Worm (Caenorhabditis elegans) whole organism, late embryonic: ENCODE measurements around the gene mrps-5.

Experiments
- F13H6.1 ChIP-seq: sonication (generic microtip); optimal IDR thresholded peaks from 2 replicates; lab custom pipeline; 2016; ENCODE audit warnings: missing genetic modification characterization, missing compliant biosample characterization
- K09A11.1 ChIP-seq: sonication (generic microtip); optimal IDR thresholded peaks from 2 replicates; lab custom pipeline; 2017; ENCODE audit warnings: antibody characterized with exemption, mild to moderate bottlenecking, missing genetic modification characterization, missing compliant biosample characterization; ENCODE audit not compliant: insufficient read depth
- ahr-1 ChIP-seq: sonication (generic microtip); optimal IDR thresholded peaks from 2 replicates; lab custom pipeline; 2016; ENCODE audit warnings: missing genetic modification characterization, missing compliant biosample characterization
- ama-1 ChIP-seq: fragments of 150-350 bp; optimal IDR thresholded peaks from 2 replicates; lab custom pipeline; 2014
- ceh-14 ChIP-seq: sonication (generic microtip); optimal IDR thresholded peaks from 2 replicates; lab custom pipeline; 2016; ENCODE audit warnings: missing genotype, missing genetic modification characterization, missing compliant biosample characterization
- ceh-18 ChIP-seq: sonication (generic microtip); optimal IDR thresholded peaks from 2 replicates; lab custom pipeline; 2016; ENCODE audit warnings: missing genetic modification characterization, missing compliant biosample characterization
- ceh-19 ChIP-seq: fragments of 200-800 bp; sonication (Bioruptor generic); optimal IDR thresholded peaks from 2 replicates; lab custom pipeline; 2018; ENCODE audit warnings: mild to moderate bottlenecking, missing genetic modification characterization, missing compliant biosample characterization
- ceh-2 ChIP-seq: sonication (generic microtip); optimal IDR thresholded peaks from 2 replicates; lab custom pipeline; 2016; ENCODE audit warnings: missing genotype, missing genetic modification characterization, missing compliant biosample characterization
- ceh-30 ChIP-seq: fragments of 150-350 bp; optimal IDR thresholded peaks from 2 replicates; lab custom pipeline; 2014; ENCODE audit warnings: missing biosample characterization, missing genetic modification characterization
- ceh-31 ChIP-seq: sonication (generic microtip); optimal IDR thresholded peaks from 2 replicates; lab custom pipeline; 2016; ENCODE audit warnings: missing genetic modification characterization, missing compliant biosample characterization
- ceh-34 ChIP-seq: sonication (generic microtip); optimal IDR thresholded peaks from 2 replicates; lab custom pipeline; 2016; ENCODE audit warnings: mild to moderate bottlenecking, missing genetic modification characterization, missing compliant biosample characterization
- ceh-48 ChIP-seq: sonication (generic microtip); optimal IDR thresholded peaks from 2 replicates; lab custom pipeline; 2016; ENCODE audit warnings: missing genetic modification characterization, inconsistent platforms, missing compliant biosample characterization
- ceh-9 ChIP-seq: sonication (generic microtip); optimal IDR thresholded peaks from 2 replicates; lab custom pipeline; 2016; ENCODE audit warnings: mild to moderate bottlenecking, missing genetic modification characterization, inconsistent platforms, missing compliant biosample characterization
- che-1 ChIP-seq: sonication (generic microtip); optimal IDR thresholded peaks from 2 replicates; lab custom pipeline; 2016; ENCODE audit warnings: mild to moderate bottlenecking, missing genetic modification characterization, missing compliant biosample characterization
- dmd-4 ChIP-seq: sonication (generic microtip); optimal IDR thresholded peaks from 2 replicates; lab custom pipeline; 2016; ENCODE audit warnings: borderline replicate concordance, missing genetic modification characterization, missing compliant biosample characterization
- elt-2 ChIP-seq: sonication (generic microtip); optimal IDR thresholded peaks from 2 replicates; lab custom pipeline; 2016; ENCODE audit warnings: missing genetic modification reagents, missing genetic modification characterization, missing compliant biosample characterization
- fkh-6 ChIP-seq: sonication (generic microtip); optimal IDR thresholded peaks from 2 replicates; lab custom pipeline; 2016; ENCODE audit warnings: missing genetic modification characterization, missing compliant biosample characterization
- hlh-13 ChIP-seq: fragments of 200-800 bp; sonication (Bioruptor generic); optimal IDR thresholded peaks from 2 replicates; lab custom pipeline; 2018; ENCODE audit warnings: mild to moderate bottlenecking, missing genetic modification characterization, missing compliant biosample characterization
- lin-11 ChIP-seq: fragments of 200-800 bp; sonication (Bioruptor generic); optimal IDR thresholded peaks from 2 replicates; lab custom pipeline; 2018; ENCODE audit warnings: mild to moderate bottlenecking, missing genetic modification characterization, missing compliant biosample characterization
- madf-2 ChIP-seq: sonication (generic microtip); optimal IDR thresholded peaks from 2 replicates; lab custom pipeline; 2017; ENCODE audit warnings: missing genetic modification characterization, missing compliant biosample characterization
- nhr-11 ChIP-seq: fragments of 150-350 bp; optimal IDR thresholded peaks from 2 replicates; lab custom pipeline; 2014; ENCODE audit warnings: missing biosample characterization, missing genetic modification characterization
- pha-2 ChIP-seq: sonication (generic microtip); optimal IDR thresholded peaks from 2 replicates; lab custom pipeline; 2017; ENCODE audit warnings: mild to moderate bottlenecking, missing genetic modification characterization, missing compliant biosample characterization
- pha-4 ChIP-seq: fragments of 150-350 bp; optimal IDR thresholded peaks from 2 replicates; lab custom pipeline; 2018; ENCODE audit warnings: missing biosample characterization, missing genetic modification reagents, missing genetic modification characterization
- pqm-1 ChIP-seq: sonication (generic microtip); optimal IDR thresholded peaks from 2 replicates; lab custom pipeline; 2016; ENCODE audit warnings: missing genetic modification characterization, missing compliant biosample characterization
- ref-2 ChIP-seq: sonication (generic microtip); optimal IDR thresholded peaks from 2 replicates; lab custom pipeline; 2016; ENCODE audit warnings: missing genetic modification characterization, missing compliant biosample characterization
- rnt-1 ChIP-seq: sonication (generic microtip); optimal IDR thresholded peaks from 2 replicates; lab custom pipeline; 2016; ENCODE audit warnings: missing genetic modification characterization, missing compliant biosample characterization
- sdc-2 ChIP-seq: sonication (generic microtip); optimal IDR thresholded peaks from 2 replicates; lab custom pipeline; 2016; ENCODE audit warnings: missing genotype, missing genetic modification characterization, missing compliant biosample characterization
- tbx-2 ChIP-seq: sonication (generic microtip); optimal IDR thresholded peaks from 2 replicates; lab custom pipeline; 2016; ENCODE audit warnings: missing genetic modification characterization, missing compliant biosample characterization
- unc-3 ChIP-seq, 2 experiments: fragments of 200-800 bp in 1 of 2; sonication (Bioruptor generic) in 1 of 2; sonication (generic microtip) in 1 of 2; conservative IDR thresholded peaks in 1 of 2; optimal IDR thresholded peaks in 1 of 2; 2 replicates each; pipeline versions ENCODE4 v1.3.6 to Lab custom; 2016 to 2022; ENCODE audit warnings: missing compliant biosample characterization in 2 of 2, missing genetic modification characterization in 2 of 2, missing genetic modification reagents in 1 of 2
- unc-42 ChIP-seq: sonication (generic microtip); optimal IDR thresholded peaks from 2 replicates; lab custom pipeline; 2016; ENCODE audit warnings: missing genotype, missing genetic modification characterization, missing compliant biosample characterization
- unc-55 ChIP-seq: sonication (generic microtip); optimal IDR thresholded peaks from 2 replicates; lab custom pipeline; 2017; ENCODE audit warnings: missing biosample characterization, missing genetic modification reagents, missing genetic modification characterization

mrps-5 gene

DNA sequence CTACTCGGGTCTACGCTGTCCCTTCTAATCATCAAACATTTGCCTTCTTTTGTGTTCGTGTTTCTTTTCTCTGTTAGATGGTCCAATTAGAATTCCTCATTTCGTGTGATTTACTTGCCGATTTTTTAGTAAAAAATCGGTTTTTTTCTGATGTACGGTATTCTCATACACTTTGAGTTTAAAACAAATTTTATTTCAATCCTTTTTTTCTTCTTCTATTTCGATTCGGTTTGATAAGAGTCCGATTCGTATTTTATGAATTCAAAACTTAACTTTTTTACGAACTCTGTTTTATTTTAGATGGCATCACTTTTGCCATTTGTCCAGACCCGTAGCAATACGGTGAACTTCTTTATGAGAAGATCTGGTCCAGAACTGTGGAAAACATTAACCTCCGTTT, at the start of gene mrps-5:
Gene mrps-5 (plus strand): TSS at position 301 of the 400 bp plus-strand sequence.
- TF ChIP-seq ceh-9 (tag; lab: Kevin White, UChicago) = no peak
- no peak for TF ChIP-seq sdc-2

ce11 chrV:12513900-12514299, 49.4 kb upstream of the mrps-5 start:
- TF ChIP-seq ceh-9 (tag; lab: Kevin White, UChicago) (no peak), lin-11 (tag; lab: Kevin White, UChicago) (no peak), pha-4 (tag; lab: Kevin White, UChicago) (no peak), elt-2 (tag; lab: Kevin White, UChicago) (peak; percentile 67), ceh-19 (no peak), nhr-11 (tag; lab: Kevin White, UChicago) (no peak)

DNA sequence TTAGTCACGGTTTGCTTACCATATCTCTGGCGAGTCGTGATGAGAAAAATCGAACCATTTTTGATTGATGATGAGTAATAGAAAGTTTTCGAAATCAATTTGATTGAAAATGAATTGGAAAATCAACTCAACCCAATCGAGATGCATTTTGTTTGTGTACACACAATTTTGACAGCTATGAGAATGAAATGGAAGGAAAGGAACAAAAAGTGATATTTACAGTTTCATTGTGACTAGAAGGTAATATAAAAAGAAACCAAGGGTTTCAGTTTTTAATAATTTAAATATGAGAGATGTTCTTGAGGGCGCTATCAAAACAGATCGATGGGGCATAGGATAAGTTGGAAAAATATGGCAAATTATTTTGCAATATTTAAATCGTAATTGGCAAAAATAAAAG, 46.1 kb upstream of the mrps-5 start, which contains the start of gene cal-1:
Gene cal-1 (minus strand): TSS at position 101 of the 400 bp plus-strand sequence.
- TF ChIP-seq ama-1 (lab: Kevin White, UChicago) (no peak), dmd-4 (no peak), K09A11.1 (tag; lab: Kevin White, UChicago) (no peak), ref-2 (tag; lab: Kevin White, UChicago) (no peak), fkh-6 (tag; lab: Kevin White, UChicago) (no peak), F13H6.1 (tag; lab: Kevin White, UChicago) (no peak)

- TF ChIP-seq ceh-48 (tag; lab: Kevin White, UChicago) (no peak), ceh-18 (tag; lab: Kevin White, UChicago) (peak; percentile 54), unc-55 (peak; percentile 57)
- TF ChIP-seq, all 69 proteins: peak for 2
These were observed 45.5 kb upstream of the mrps-5 start for ce11 chrV:12517757-12518156.

DNA sequence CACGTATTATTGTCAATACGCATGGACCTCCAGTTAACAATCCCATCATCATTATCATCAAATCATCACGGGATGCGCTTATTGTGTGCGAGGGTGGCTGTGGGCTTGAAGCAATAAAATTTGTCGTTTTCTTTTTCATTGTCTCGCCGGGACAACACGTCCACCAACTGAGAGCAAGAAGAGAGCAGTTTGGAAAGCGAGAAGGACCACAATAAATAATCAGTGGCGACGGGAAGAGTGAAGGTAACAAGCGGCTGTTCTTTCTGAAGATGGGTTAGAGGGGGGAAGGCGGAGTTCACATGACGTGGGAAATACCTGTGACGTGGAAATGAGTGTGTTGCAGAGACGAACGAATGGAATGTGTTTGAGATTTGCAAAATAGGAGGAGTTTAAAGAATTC, 44.5 kb upstream of the mrps-5 start:
- TF ChIP-seq unc-55 = peak; percentile 75
- no peak for TF ChIP-seq unc-3 (GFP tag; conservative IDR thresholded peaks at IDR 0.05; lab: Robert Waterston, UW)
- TF ChIP-seq unc-3 (tag; optimal IDR thresholded peaks at IDR 0.05; lab: Kevin White, UChicago) = no peak
- TF ChIP-seq ceh-19 = no peak
- TF ChIP-seq ceh-18 (tag; lab: Kevin White, UChicago) = peak; percentile 86
- TF ChIP-seq rnt-1 (tag; lab: Kevin White, UChicago) = peak; percentile 88
- peak; percentile 0 for TF ChIP-seq ceh-34
- TF ChIP-seq, all 69 proteins: peak for 4

ce11 chrV:12523356-12523755, 39.9 kb upstream of the mrps-5 start:
- TF ChIP-seq unc-55 (peak; percentile 79), ceh-19 (no peak)

DNA sequence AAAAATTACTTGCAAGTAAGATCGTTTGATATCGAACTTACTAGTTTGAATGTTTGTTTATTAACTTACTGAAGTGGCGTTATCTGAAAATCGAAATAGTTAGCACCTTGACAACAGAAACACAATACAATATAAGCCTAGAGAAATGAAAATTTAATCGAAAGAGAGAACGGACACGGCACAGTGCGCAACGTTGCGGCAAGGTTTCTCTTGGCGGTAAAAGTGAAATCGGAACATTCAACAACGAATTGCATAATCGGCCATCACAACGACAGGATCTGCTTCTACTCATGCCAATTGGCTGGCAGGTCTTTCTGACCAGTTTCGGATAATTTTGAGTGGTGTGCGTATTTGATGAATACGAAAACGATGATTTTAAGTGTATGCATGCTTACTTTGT, 37.8 kb upstream of the mrps-5 start, which contains the start of gene dyf-4:
Gene dyf-4 (minus strand): TSS at position 213 of the 400 bp plus-strand sequence.
- TF ChIP-seq che-1 (tag; lab: Kevin White, UChicago) (no peak), ceh-2 (no peak), ceh-31 (tag; lab: Kevin White, UChicago) (no peak), unc-42 (tag; lab: Kevin White, UChicago) (no peak), madf-2 (tag; lab: Kevin White, UChicago) (no peak), ahr-1 (tag; lab: Kevin White, UChicago) (no peak), pqm-1 (no peak), pha-4 (tag; lab: Kevin White, UChicago) (no peak), ceh-30 (tag; lab: Kevin White, UChicago) (no peak), hlh-13 (GFP tag; lab: Kevin White, UChicago) (no peak), pha-2 (tag; lab: Kevin White, UChicago) (no peak), tbx-2 (tag; lab: Kevin White, UChicago) (no peak), ceh-14 (no peak)
